Fruit fly (Drosophila melanogaster) whole organism: ENCODE measurements around the gene CG8563.

Experiments
- CG8478 ChIP-seq: fragments of >200 bp; optimal IDR thresholded peaks from 2 replicates; lab custom pipeline; 2018; ENCODE audit warnings: inconsistent platforms
- psq ChIP-seq: fragments of >200 bp; optimal IDR thresholded peaks from 2 replicates; lab custom pipeline; 2017
- usp ChIP-seq: fragments of >200 bp; optimal IDR thresholded peaks from 2 replicates; lab custom pipeline; 2017; ENCODE audit warnings: missing biosample characterization, missing genetic modification characterization, mixed read lengths

DNA sequence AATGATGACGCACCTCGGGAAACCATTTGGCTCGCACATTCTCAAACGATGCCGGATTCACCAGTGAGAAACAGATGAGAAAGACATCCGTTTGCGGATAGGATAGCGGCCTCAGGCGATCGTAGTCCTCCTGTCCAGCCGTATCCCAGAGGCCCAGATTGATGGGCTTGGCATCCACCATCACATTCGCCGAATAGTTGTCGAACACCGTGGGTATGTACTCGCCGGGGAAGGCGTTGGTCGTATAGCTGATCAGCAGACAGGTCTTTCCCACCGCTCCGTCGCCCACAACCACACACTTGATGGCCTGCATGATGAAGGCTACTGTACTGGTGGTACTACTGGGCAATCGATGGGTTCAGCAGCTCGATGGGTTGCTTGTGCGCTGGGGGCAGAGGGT is 43.7 kb downstream of the CG8563 start:
- TF ChIP-seq psq (lab: Kevin White, UChicago) (no peak), usp (GFP tag; lab: Kevin White, UChicago) (no peak), CG8478 (lab: Kevin White, UChicago) (no peak)
